Worm (Caenorhabditis elegans): ENCODE results near the gene Y59A8B.24.

The Y59A8B.24 gene

DNA sequence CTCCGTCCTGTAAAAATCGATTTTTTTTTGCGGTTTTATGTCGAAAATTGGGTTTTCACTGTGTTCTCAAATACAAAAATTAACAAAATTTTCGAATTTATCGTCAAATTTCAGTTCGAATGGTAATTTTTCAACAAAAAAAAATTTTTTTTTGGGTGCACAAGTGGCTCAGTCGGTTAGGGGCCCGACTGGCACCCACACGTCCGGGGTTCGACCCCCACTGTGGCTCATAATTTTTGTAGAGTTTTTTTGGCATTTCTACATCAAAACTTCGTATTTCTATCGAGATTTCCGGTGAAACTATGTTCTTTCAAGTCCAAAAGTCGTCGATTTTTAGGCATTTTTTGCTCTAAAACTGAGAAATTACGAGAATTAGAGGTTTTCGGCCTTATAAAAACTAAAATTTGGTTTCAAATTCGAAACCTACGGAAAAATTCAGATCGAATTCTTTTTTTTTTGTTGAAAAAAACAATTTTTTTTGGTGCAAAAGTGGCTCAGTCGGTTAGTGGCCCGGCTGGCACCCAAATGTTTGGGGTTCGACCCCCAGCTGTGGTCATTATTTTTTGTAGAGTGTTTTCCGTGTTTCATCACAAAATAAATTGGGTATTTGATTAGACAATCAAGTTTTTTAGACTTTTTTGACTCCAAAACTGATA lies 3.6 kb upstream of the Y59A8B.24 start:
- TF ChIP-seq zip-4 (GFP tag; optimal IDR thresholded peaks at IDR 0.05) (no peak), efl-1 (optimal IDR thresholded peaks at IDR 0.05) (no peak), efl-1 (GFP tag; optimal IDR thresholded peaks at IDR 0.05 in 1 of 2) (peak in 1 of 2 experiments; percentile 64)

DNA sequence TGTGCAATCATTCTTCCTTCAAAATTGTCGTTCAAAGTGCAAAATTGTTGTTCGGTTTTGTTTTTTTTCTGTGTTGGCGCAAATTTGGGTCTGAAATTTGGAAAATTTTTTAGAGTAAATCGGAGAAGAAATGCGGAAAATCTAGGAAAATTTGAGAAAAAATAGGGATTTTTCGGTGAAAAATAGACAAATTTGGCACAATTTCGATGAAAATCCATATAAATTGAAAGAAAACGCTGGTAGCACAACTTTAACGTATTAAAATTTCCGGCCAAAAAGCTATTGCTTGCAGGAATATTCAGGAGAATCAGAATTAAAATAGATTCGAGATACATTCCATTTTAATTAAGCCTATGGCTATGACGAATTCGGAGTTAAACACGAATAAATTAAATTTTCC lies 2.7 kb upstream of the Y59A8B.24 start, which contains the start of gene dpy-21:
TSS of gene dpy-21 (minus strand) at position 101 of the 400 bp plus-strand sequence.
- TF ChIP-seq nhr-90 (tag; optimal IDR thresholded peaks at IDR 0.05; ENCODE audit: poor library complexity) (no peak), nhr-71 (tag; optimal IDR thresholded peaks at IDR 0.05) (no peak), lin-35 (GFP tag; optimal IDR thresholded peaks at IDR 0.05) (no peak), elt-3 (tag; optimal IDR thresholded peaks at IDR 0.05) (no peak), nhr-85 (tag) (no peak), nhr-237 (tag; optimal IDR thresholded peaks at IDR 0.05) (no peak), nhr-28 (tag; optimal IDR thresholded peaks at IDR 0.05) (no peak), lin-13 (GFP tag; optimal IDR thresholded peaks at IDR 0.05) (no peak), efl-3 (GFP tag; optimal IDR thresholded peaks at IDR 0.05) (no peak), F16B12.6 (tag; optimal IDR thresholded peaks at IDR 0.05) (no peak), nhr-76 (tag; optimal IDR thresholded peaks at IDR 0.05) (no peak), fkh-10 (GFP tag; optimal IDR thresholded peaks at IDR 0.05) (no peak), rnt-1 (tag; optimal IDR thresholded peaks at IDR 0.05) (no peak), ets-5 (GFP tag; IDR thresholded peaks at IDR 0.05) (no peak), lsy-2 (tag; optimal IDR thresholded peaks at IDR 0.05) (no peak), aly-2 (tag; optimal IDR thresholded peaks at IDR 0.05) (no peak), snpc-4 (tag; optimal IDR thresholded peaks at IDR 0.05) (no peak)

DNA sequence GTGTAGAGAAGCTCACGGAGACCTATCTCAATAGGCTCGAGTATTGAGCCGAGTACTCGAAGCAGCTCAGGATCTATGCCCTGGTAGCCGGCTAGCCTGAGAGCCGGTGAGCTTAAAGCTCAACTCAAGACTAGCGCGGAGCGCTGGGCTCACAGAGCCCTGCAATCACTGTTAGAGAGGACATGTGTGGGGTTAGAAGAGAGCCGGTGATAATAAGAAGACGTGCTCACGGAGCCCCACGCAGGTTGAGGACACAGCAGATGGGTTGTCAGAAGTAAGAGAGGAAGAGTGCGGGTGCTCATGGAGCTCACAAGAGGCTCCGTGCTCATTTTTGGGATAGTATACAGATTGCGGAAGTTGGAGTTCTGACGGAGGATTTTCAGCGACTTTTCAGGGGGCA lies 531 bp downstream of the Y59A8B.24 start:
- TF ChIP-seq xbp-1 (tag; optimal IDR thresholded peaks at IDR 0.05), result no peak
- TF ChIP-seq efl-1 (optimal IDR thresholded peaks at IDR 0.05), result no peak
- TF ChIP-seq efl-1 (GFP tag; optimal IDR thresholded peaks at IDR 0.05 in 1 of 2), result peak in 1 of 2 experiments; percentile 54

DNA sequence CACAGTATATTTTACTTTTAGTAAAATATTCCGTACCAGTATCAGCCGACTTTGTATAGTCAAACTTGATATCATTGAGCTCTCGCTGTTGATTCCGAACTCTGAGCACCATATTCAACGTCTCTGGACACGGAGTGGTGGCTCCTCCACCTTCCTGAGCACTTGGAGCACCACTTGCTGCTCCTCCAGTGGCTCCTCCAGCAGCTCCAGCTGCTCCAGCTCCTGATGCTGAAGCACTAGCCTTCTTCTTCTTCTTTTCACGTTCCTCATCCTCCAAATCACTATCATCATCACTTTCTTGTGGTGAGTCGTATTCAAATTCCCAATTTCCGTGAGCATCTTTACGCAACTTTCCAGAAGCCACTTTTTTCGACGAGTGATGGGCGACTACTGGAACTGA lies 4.4 kb downstream of the Y59A8B.24 start:
- TF ChIP-seq nhr-85 (tag) (peak; percentile 58), sup-37 (GFP tag; optimal IDR thresholded peaks at IDR 0.05) (no peak), C34B4.2 (tag; optimal IDR thresholded peaks at IDR 0.05) (no peak), unc-86 (tag; optimal IDR thresholded peaks at IDR 0.05) (no peak), grh-1 (GFP tag; IDR thresholded peaks at IDR 0.05) (no peak), ama-1 (optimal IDR thresholded peaks at IDR 0.05) (no peak), unc-62 (GFP tag; optimal IDR thresholded peaks at IDR 0.05) (no peak), nhr-76 (tag; optimal IDR thresholded peaks at IDR 0.05) (no peak), efl-1 (optimal IDR thresholded peaks at IDR 0.05) (no peak), efl-1 (GFP tag; optimal IDR thresholded peaks at IDR 0.05 in 1 of 2) (peak in 1 of 2 experiments; percentile 90)

DNA sequence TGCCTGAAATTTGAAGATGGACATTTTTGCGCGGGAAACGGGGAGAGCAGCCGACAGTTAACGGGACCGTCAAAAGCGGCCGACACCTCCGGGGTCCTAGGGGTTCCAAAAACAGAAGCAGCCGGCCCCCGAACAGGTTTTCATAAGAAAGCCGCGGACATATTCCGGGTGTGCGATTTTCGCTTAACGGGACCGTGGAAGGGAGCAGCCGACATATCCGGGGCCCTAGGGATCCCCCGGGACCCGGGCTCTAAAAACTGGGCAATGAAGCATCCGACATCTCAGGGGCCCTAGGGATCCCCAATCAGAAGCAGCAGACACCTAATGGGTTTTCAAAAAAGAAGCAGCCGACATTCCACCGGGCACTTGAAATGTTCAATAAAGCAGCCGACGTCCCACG lies 10.8 kb downstream of the Y59A8B.24 start:
- TF ChIP-seq mdl-1 (tag; optimal IDR thresholded peaks at IDR 0.05) (no peak), aha-1 (tag; optimal IDR thresholded peaks at IDR 0.05) (no peak), unc-86 (tag; optimal IDR thresholded peaks at IDR 0.05) (no peak), nhr-12 (tag; optimal IDR thresholded peaks at IDR 0.05) (no peak), C16A3.4 (tag; optimal IDR thresholded peaks at IDR 0.05) (no peak), irx-1 (tag; optimal IDR thresholded peaks at IDR 0.05) (no peak), zip-4 (GFP tag; optimal IDR thresholded peaks at IDR 0.05) (no peak), lin-13 (GFP tag; optimal IDR thresholded peaks at IDR 0.05) (no peak), dsc-1 (tag; optimal IDR thresholded peaks at IDR 0.05) (no peak), fkh-10 (GFP tag; optimal IDR thresholded peaks at IDR 0.05) (no peak), nhr-90 (tag; optimal IDR thresholded peaks at IDR 0.05; ENCODE audit: poor library complexity) (no peak), elt-2 (tag; optimal IDR thresholded peaks at IDR 0.05) (no peak), tlp-1 (tag; optimal IDR thresholded peaks at IDR 0.05) (no peak), dpl-1 (GFP tag; optimal IDR thresholded peaks at IDR 0.05) (no peak), nhr-47 (tag; optimal IDR thresholded peaks at IDR 0.05) (no peak), ztf-4 (tag; optimal IDR thresholded peaks at IDR 0.05) (no peak), blmp-1 (tag; optimal IDR thresholded peaks at IDR 0.05) (no peak)

All from whole organism, L1 larva.